Worm (Caenorhabditis elegans) whole organism, young adult: ENCODE measurements around the gene F28C6.5.

Experiments used
- B0261.1 ChIP-seq: sonication (generic microtip); optimal IDR thresholded peaks from 2 replicates; lab custom pipeline; 2016; ENCODE audit warnings: mild to moderate bottlenecking, missing genetic modification characterization, moderate library complexity, missing compliant biosample characterization
- B0336.3 ChIP-seq: fragments of 200-800 bp; sonication (Bioruptor generic); IDR thresholded peaks from 2 replicates; pipeline ENCODE4 v1.3.6; 2022; ENCODE audit warnings: missing genetic modification characterization, missing compliant biosample characterization
- D2030.7 ChIP-seq: fragments of 200-800 bp; sonication (Bioruptor generic); IDR thresholded peaks from 2 replicates; pipeline ENCODE4 v1.3.6; 2022; ENCODE audit warnings: missing genetic modification reagents, missing genetic modification characterization, missing compliant biosample characterization
- F33H1.4 ChIP-seq: fragments of 200-800 bp; sonication (Bioruptor generic); IDR thresholded peaks from 2 replicates; pipeline ENCODE4 v1.3.6; 2022; ENCODE audit warnings: missing genetic modification reagents, missing genetic modification characterization, missing compliant biosample characterization
- T07F8.4 ChIP-seq: sonication (generic microtip); optimal IDR thresholded peaks from 2 replicates; lab custom pipeline; 2016; ENCODE audit warnings: mild to moderate bottlenecking, missing genetic modification characterization, moderate library complexity, missing compliant biosample characterization
- Y67H2A.10 ChIP-seq: fragments of 200-800 bp; sonication (Bioruptor generic); conservative IDR thresholded peaks from 2 replicates; pipeline ENCODE4 v1.3.6; 2022; ENCODE audit warnings: missing genetic modification reagents, missing genetic modification characterization, missing compliant biosample characterization
- attf-5 ChIP-seq: fragments of 200-800 bp; sonication (Bioruptor generic); optimal IDR thresholded peaks from 2 replicates; lab custom pipeline; 2018; ENCODE audit warnings: mild to moderate bottlenecking, missing genetic modification characterization, missing compliant biosample characterization
- ceh-40 ChIP-seq: fragments of 200-800 bp; sonication (Bioruptor generic); IDR thresholded peaks from 2 replicates; pipeline ENCODE4 v1.3.6; 2022; ENCODE audit warnings: missing genetic modification characterization, missing compliant biosample characterization
- egl-18 ChIP-seq: fragments of 200-800 bp; sonication (Bioruptor generic); IDR thresholded peaks from 2 replicates; pipeline ENCODE4 v1.3.6; 2022; ENCODE audit warnings: missing genetic modification reagents, missing genetic modification characterization, missing compliant biosample characterization
- hlh-26 ChIP-seq: fragments of 200-800 bp; sonication (Bioruptor generic); conservative IDR thresholded peaks from 2 replicates; pipeline ENCODE4 v1.3.6; 2022; ENCODE audit warnings: missing genetic modification reagents, missing genetic modification characterization, missing compliant biosample characterization
- let-526 ChIP-seq: fragments of 200-800 bp; sonication (Bioruptor generic); IDR thresholded peaks from 2 replicates; pipeline ENCODE4 v1.3.6; 2022; ENCODE audit warnings: missing genetic modification reagents, missing genetic modification characterization, missing compliant biosample characterization
- tbx-9 ChIP-seq: sonication (generic microtip); optimal IDR thresholded peaks from 2 replicates; lab custom pipeline; 2016; ENCODE audit warnings: borderline replicate concordance, missing genetic modification characterization, inconsistent platforms, missing compliant biosample characterization
- unc-130 ChIP-seq: sonication (generic microtip); optimal IDR thresholded peaks from 2 replicates; lab custom pipeline; 2016; ENCODE audit warnings: missing genetic modification reagents, missing genetic modification characterization, missing compliant biosample characterization
- ztf-25 ChIP-seq: fragments of 200-800 bp; sonication (Bioruptor generic); IDR thresholded peaks from 2 replicates; pipeline ENCODE4 v1.3.6; 2022; ENCODE audit warnings: missing genetic modification reagents, missing genetic modification characterization, missing compliant biosample characterization

ce11 chrII:8603567-8604359 lies 4.4 kb downstream of the F28C6.5 start, which contains the start of gene suf-1:
- TF ChIP-seq B0336.3 (GFP tag; lab: Robert Waterston, UW): peak; percentile 89
- peak; percentile 24 for TF ChIP-seq attf-5 (GFP tag; lab: Kevin White, UChicago)
- TF ChIP-seq egl-18 (GFP tag; lab: Robert Waterston, UW): no peak
- TF ChIP-seq hlh-26: no peak
- no peak for TF ChIP-seq Y67H2A.10 (GFP tag; lab: Robert Waterston, UW)
- no peak for TF ChIP-seq let-526 (GFP tag; lab: Robert Waterston, UW)
- TF ChIP-seq F33H1.4 (GFP tag; lab: Robert Waterston, UW): peak; percentile 65
- TF ChIP-seq B0261.1: no peak
- no peak for TF ChIP-seq ceh-40 (GFP tag; lab: Robert Waterston, UW)
- no peak for TF ChIP-seq ztf-25 (GFP tag; lab: Robert Waterston, UW)
- TF ChIP-seq unc-130 (GFP tag; lab: Kevin White, UChicago): peak; percentile 69
- no peak for TF ChIP-seq T07F8.4 (tag; lab: Kevin White, UChicago)
- TF ChIP-seq D2030.7: peak; percentile 35; the same call in 1 of the 2 replicates
- TF ChIP-seq tbx-9 (tag; lab: Kevin White, UChicago): no peak
